Worm (Caenorhabditis elegans) whole organism, L3 larva: ENCODE measurements around the gene T16G12.13.
A peak's percentile ranks its signal among the peaks of the same experiment; 100 is the strongest.

Experiments used
- ZK546.5 ChIP-seq: sonication (generic microtip); optimal IDR thresholded peaks from 2 replicates; lab custom pipeline; 2017; ENCODE audit warnings: missing biosample characterization, missing genetic modification characterization
- aly-2 ChIP-seq: fragments of 150-350 bp; optimal IDR thresholded peaks from 2 replicates; lab custom pipeline; 2014; ENCODE audit warnings: missing biosample characterization, missing genetic modification characterization
- ama-1 ChIP-seq: fragments of 150-350 bp; optimal IDR thresholded peaks from 2 replicates; lab custom pipeline; 2018
- ceh-16 ChIP-seq: sonication (generic microtip); optimal IDR thresholded peaks from 2 replicates; lab custom pipeline; 2017; ENCODE audit warnings: missing biosample characterization, missing genetic modification characterization
- ceh-28 ChIP-seq: fragments of 150-350 bp; optimal IDR thresholded peaks from 2 replicates; lab custom pipeline; 2014; ENCODE audit warnings: missing biosample characterization, missing genetic modification reagents, missing genetic modification characterization
- ceh-82 ChIP-seq: fragments of 150-350 bp; optimal IDR thresholded peaks from 2 replicates; lab custom pipeline; 2014; ENCODE audit warnings: missing biosample characterization, missing genetic modification characterization
- ceh-9 ChIP-seq: sonication (generic microtip); optimal IDR thresholded peaks from 2 replicates; lab custom pipeline; 2018; ENCODE audit warnings: missing biosample characterization, missing genetic modification characterization
- daf-12 ChIP-seq: fragments of 150-350 bp; optimal IDR thresholded peaks from 2 replicates; lab custom pipeline; 2014; ENCODE audit warnings: missing biosample characterization, missing genetic modification reagents, missing genetic modification characterization
- egl-27 ChIP-seq: sonication (generic microtip); optimal IDR thresholded peaks from 4 replicates; lab custom pipeline; 2017; ENCODE audit warnings: missing biosample characterization, missing genetic modification reagents, missing genetic modification characterization
- egl-5 ChIP-seq: fragments of 150-350 bp; optimal IDR thresholded peaks from 2 replicates; lab custom pipeline; 2017; ENCODE audit warnings: missing biosample characterization, missing genetic modification reagents, missing genetic modification characterization, inconsistent platforms
- elt-1 ChIP-seq: fragments of 150-350 bp; optimal IDR thresholded peaks from 2 replicates; lab custom pipeline; 2014; ENCODE audit warnings: missing biosample characterization, missing genetic modification characterization
- elt-2 ChIP-seq: sonication (generic microtip); optimal IDR thresholded peaks from 2 replicates; lab custom pipeline; 2016; ENCODE audit warnings: missing genetic modification reagents, mild to moderate bottlenecking, missing genetic modification characterization, missing compliant biosample characterization
- elt-3 ChIP-seq, 3 experiments: fragments of 150-350 bp in 1 of 3; sonication (generic microtip) in 2 of 3; optimal IDR thresholded peaks; 2 replicates in 2 of 3; 4 replicates in 1 of 3; lab custom pipeline; 2014 to 2017; ENCODE audit warnings: missing biosample characterization in 3 of 3, missing genetic modification characterization in 3 of 3
- eor-1 ChIP-seq, 2 experiments: fragments of 150-350 bp; optimal IDR thresholded peaks; 2 replicates each; lab custom pipeline; 2014 to 2018; ENCODE audit warnings: missing biosample characterization in 2 of 2, missing genetic modification characterization in 2 of 2
- fkh-10 ChIP-seq: sonication (generic microtip); optimal IDR thresholded peaks from 2 replicates; lab custom pipeline; 2017; ENCODE audit warnings: missing biosample characterization, missing genetic modification reagents, missing genetic modification characterization
- fkh-2 ChIP-seq: fragments of 150-350 bp; optimal IDR thresholded peaks from 2 replicates; lab custom pipeline; 2014; ENCODE audit warnings: missing biosample characterization, missing genetic modification reagents, missing genetic modification characterization
- hmg-11 ChIP-seq: sonication (generic microtip); optimal IDR thresholded peaks from 2 replicates; lab custom pipeline; 2016; ENCODE audit warnings: missing genetic modification characterization, missing compliant biosample characterization
- jun-1 ChIP-seq: fragments of 150-350 bp; optimal IDR thresholded peaks from 2 replicates; lab custom pipeline; 2014; ENCODE audit warnings: missing biosample characterization, missing genetic modification reagents, missing genetic modification characterization
- lin-15B ChIP-seq: fragments of 150-350 bp; optimal IDR thresholded peaks from 2 replicates; lab custom pipeline; 2014; ENCODE audit warnings: missing biosample characterization, missing genetic modification characterization
- lin-39 ChIP-seq: fragments of 150-350 bp; optimal IDR thresholded peaks from 2 replicates; lab custom pipeline; 2018; ENCODE audit warnings: missing biosample characterization, missing genetic modification reagents, missing genetic modification characterization
- mdl-1 ChIP-seq: fragments of 150-350 bp; optimal IDR thresholded peaks from 2 replicates; lab custom pipeline; 2014; ENCODE audit warnings: missing biosample characterization, missing genetic modification characterization
- mml-1 ChIP-seq: fragments of 150-350 bp; sonication (generic microtip); optimal IDR thresholded peaks from 3 replicates; lab custom pipeline; 2014; ENCODE audit warnings: missing biosample characterization, missing genetic modification characterization
- nfya-1 ChIP-seq: sonication (generic microtip); optimal IDR thresholded peaks from 2 replicates; lab custom pipeline; 2017; ENCODE audit warnings: missing genetic modification characterization, mild to moderate bottlenecking, missing compliant biosample characterization, antibody characterized with exemption, moderate library complexity; ENCODE audit not compliant: insufficient read depth
- nhr-12 ChIP-seq: fragments of 150-350 bp; optimal IDR thresholded peaks from 2 replicates; lab custom pipeline; 2014; ENCODE audit warnings: missing biosample characterization, missing genetic modification characterization
- nhr-23 ChIP-seq: fragments of 150-350 bp; optimal IDR thresholded peaks from 2 replicates; lab custom pipeline; 2014; ENCODE audit warnings: missing biosample characterization, missing genetic modification reagents, missing genetic modification characterization
- nhr-237 ChIP-seq: fragments of 150-350 bp; optimal IDR thresholded peaks from 2 replicates; lab custom pipeline; 2014; ENCODE audit warnings: missing biosample characterization, missing genetic modification characterization
- nhr-25 ChIP-seq: sonication (generic microtip); optimal IDR thresholded peaks from 2 replicates; lab custom pipeline; 2017; ENCODE audit warnings: missing biosample characterization, missing genetic modification characterization
- nhr-28 ChIP-seq: fragments of 150-350 bp; optimal IDR thresholded peaks from 2 replicates; lab custom pipeline; 2014; ENCODE audit warnings: missing biosample characterization, missing genetic modification characterization
- nhr-43 ChIP-seq: sonication (generic microtip); optimal IDR thresholded peaks from 2 replicates; lab custom pipeline; 2016; ENCODE audit warnings: mild to moderate bottlenecking, missing genetic modification characterization, missing compliant biosample characterization; ENCODE audit not compliant: poor library complexity, severe bottlenecking
- nhr-67 ChIP-seq: fragments of 150-350 bp; optimal IDR thresholded peaks from 2 replicates; lab custom pipeline; 2014; ENCODE audit warnings: missing biosample characterization, missing genetic modification characterization
- nhr-77 ChIP-seq: fragments of 150-350 bp; optimal IDR thresholded peaks from 2 replicates; lab custom pipeline; 2014; ENCODE audit warnings: missing biosample characterization, missing genetic modification characterization
- pha-4 ChIP-seq: fragments of 150-350 bp; optimal IDR thresholded peaks from 2 replicates; lab custom pipeline; 2014; ENCODE audit warnings: missing biosample characterization, missing genetic modification reagents, missing genetic modification characterization
- pqm-1 ChIP-seq: fragments of 150-350 bp; optimal IDR thresholded peaks from 2 replicates; lab custom pipeline; 2017; ENCODE audit warnings: missing biosample characterization, missing genetic modification characterization, inconsistent platforms
- sea-2 ChIP-seq: fragments of 150-350 bp; sonication (generic microtip); optimal IDR thresholded peaks from 4 replicates; lab custom pipeline; 2014; ENCODE audit warnings: missing biosample characterization, missing genetic modification reagents, missing genetic modification characterization
- skn-1 ChIP-seq: fragments of 150-350 bp; optimal IDR thresholded peaks from 2 replicates; lab custom pipeline; 2014; ENCODE audit warnings: missing biosample characterization, missing genetic modification characterization
- snpc-4 ChIP-seq: fragments of 150-350 bp; optimal IDR thresholded peaks from 2 replicates; lab custom pipeline; 2014; ENCODE audit warnings: missing biosample characterization, missing genetic modification characterization
- tbx-2 ChIP-seq: sonication (generic microtip); optimal IDR thresholded peaks from 2 replicates; lab custom pipeline; 2016; ENCODE audit warnings: mild to moderate bottlenecking, missing genetic modification characterization, missing compliant biosample characterization
- unc-39 ChIP-seq: sonication (generic microtip); optimal IDR thresholded peaks from 4 replicates; lab custom pipeline; 2017; ENCODE audit warnings: missing biosample characterization, missing genetic modification characterization
- unc-62 ChIP-seq: fragments of 150-350 bp; sonication (generic microtip); optimal IDR thresholded peaks from 4 replicates; lab custom pipeline; 2014; ENCODE audit warnings: missing biosample characterization, missing genetic modification reagents, missing genetic modification characterization
- zag-1 ChIP-seq: fragments of 150-350 bp; optimal IDR thresholded peaks from 2 replicates; lab custom pipeline; 2014; ENCODE audit warnings: missing biosample characterization, missing genetic modification characterization
- ztf-4 ChIP-seq: fragments of 150-350 bp; optimal IDR thresholded peaks from 2 replicates; lab custom pipeline; 2014; ENCODE audit warnings: missing biosample characterization, missing genetic modification characterization

Gene T16G12.13

DNA sequence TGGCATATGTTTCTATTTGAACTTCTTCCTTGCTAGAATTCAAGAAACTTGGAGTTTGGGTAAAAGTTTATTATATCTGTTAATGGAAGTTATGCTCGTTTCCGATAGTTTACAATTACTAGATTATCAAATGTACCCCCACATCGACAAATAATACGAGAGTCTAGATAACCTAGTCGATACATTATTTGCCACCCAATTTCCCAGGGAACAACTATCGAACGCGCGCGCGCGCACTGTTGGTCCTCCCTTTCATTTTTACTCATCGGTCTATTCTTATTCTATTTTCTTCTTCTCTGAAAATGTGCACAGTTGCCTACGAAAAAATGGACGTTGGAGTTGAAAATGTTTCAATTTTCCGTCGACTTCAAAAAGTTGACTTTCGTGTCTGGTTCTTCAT is at the start of gene T16G12.13:
Gene T16G12.13 (plus strand): TSS at position 293 of the 400 bp plus-strand sequence.
- TF ChIP-seq elt-3 (tag; optimal IDR thresholded peaks at IDR 0.05; lab: Kevin White, UChicago) (no peak), nhr-23 (tag; lab: Kevin White, UChicago) (no peak), sea-2 (GFP tag; lab: Kevin White, UChicago) (no peak), nhr-43 (tag; lab: Kevin White, UChicago) (no peak), ceh-82 (tag; lab: Kevin White, UChicago) (no peak), unc-62 (GFP tag; lab: Kevin White, UChicago) (no peak), zag-1 (tag; lab: Kevin White, UChicago) (no peak), ceh-9 (no peak), mml-1 (tag; lab: Kevin White, UChicago) (no peak), elt-2 (tag; lab: Kevin White, UChicago) (no peak)

DNA sequence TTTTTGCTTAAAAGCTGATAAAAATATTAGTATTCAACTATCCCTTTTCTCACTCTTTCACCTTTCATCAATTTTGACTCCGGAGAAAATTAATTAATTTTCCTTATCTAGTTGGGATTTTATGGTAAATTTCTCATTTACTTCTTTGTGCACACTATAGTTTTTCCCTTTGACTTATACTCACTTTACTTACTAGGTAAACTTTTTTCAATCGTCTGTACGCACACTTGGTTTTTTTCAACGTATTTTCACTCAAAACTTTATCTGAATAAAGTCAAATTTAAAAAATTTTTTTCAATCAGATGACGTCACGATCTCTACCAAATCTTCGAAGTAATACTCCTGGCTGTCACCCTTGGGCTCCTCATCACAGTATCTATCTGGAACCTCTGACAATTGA is 48.5 kb upstream of the T16G12.13 start, which contains the start of gene C05B5.16:
Gene C05B5.16 (plus strand): TSS at position 301 of the 400 bp plus-strand sequence.
- no peak for TF ChIP-seq mml-1 (tag; lab: Kevin White, UChicago)

DNA sequence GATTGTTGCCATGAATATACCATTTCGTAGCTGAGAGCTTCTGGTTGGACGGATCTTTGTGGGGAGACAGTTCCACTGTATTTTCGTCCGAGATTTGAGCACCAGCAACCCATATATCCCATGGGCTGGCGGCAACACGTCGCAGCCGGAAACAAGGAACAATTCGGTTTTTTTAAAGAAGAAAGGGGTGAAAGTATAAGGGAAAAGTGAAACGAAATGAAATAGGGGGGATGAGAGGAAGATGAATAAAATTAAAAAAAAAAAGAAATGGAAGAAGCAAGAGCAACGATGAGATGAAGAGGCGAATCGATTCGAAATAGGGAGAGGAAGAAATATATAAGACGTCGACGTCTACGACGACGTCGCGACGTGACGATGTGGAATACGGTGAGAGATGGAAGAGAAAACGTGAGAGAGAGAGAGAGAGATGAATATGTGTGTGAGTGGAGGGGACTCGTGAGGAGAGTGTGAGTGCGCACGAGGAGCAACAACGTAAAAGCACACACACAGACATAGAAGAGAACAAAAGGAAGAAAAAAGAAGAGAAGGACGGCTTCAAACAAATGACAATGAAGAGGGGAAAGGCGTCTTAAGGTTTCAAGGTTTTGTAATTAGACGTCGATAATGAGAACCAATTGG is 44.1 kb upstream of the T16G12.13 start, which contains the start of gene rgs-1:
Gene rgs-1 (minus strand): TSS at position 146 of the 639 bp plus-strand sequence.
- TF ChIP-seq nhr-28 (tag; lab: Kevin White, UChicago) = no peak
- no peak for TF ChIP-seq elt-3 (tag; optimal IDR thresholded peaks at IDR 0.05; lab: Kevin White, UChicago)
- TF ChIP-seq fkh-2 = no peak
- TF ChIP-seq nfya-1 = peak; percentile 77
- TF ChIP-seq nhr-43 (tag; lab: Kevin White, UChicago) = no peak
- TF ChIP-seq zag-1 (tag; lab: Kevin White, UChicago) = no peak
- no peak for TF ChIP-seq ceh-9
- TF ChIP-seq fkh-10 (GFP tag; lab: Kevin White, UChicago) = peak; percentile 86
- peak; percentile 5 for TF ChIP-seq pha-4 (tag; lab: Kevin White, UChicago)
- no peak for TF ChIP-seq egl-27
- TF ChIP-seq nhr-67 (tag; lab: Kevin White, UChicago) = no peak
- TF ChIP-seq skn-1 (tag; lab: Kevin White, UChicago) = peak; percentile 21
- TF ChIP-seq ZK546.5 (tag; lab: Kevin White, UChicago) = no peak
- no peak for TF ChIP-seq nhr-237 (tag; lab: Kevin White, UChicago)
- TF ChIP-seq pqm-1 (tag; lab: Kevin White, UChicago) = no peak
- peak; percentile 79 for TF ChIP-seq hmg-11 (tag; lab: Kevin White, UChicago)
- no peak for TF ChIP-seq lin-39 (tag; lab: Kevin White, UChicago)
- TF ChIP-seq snpc-4 (tag; lab: Kevin White, UChicago) = peak; percentile 25
- peak; percentile 28 for TF ChIP-seq lin-15B
- no peak for TF ChIP-seq tbx-2 (tag; lab: Kevin White, UChicago)
- TF ChIP-seq ceh-28 (tag; lab: Kevin White, UChicago) = no peak
- TF ChIP-seq nhr-25 (tag; lab: Kevin White, UChicago) = no peak
- no peak for TF ChIP-seq mdl-1 (tag; lab: Kevin White, UChicago)
- no peak for TF ChIP-seq unc-39 (tag; lab: Kevin White, UChicago)
- no peak for TF ChIP-seq nhr-77 (tag; lab: Kevin White, UChicago)
- TF ChIP-seq ztf-4 (tag; lab: Kevin White, UChicago) = no peak
- TF ChIP-seq, all 47 proteins: peak for 7

DNA sequence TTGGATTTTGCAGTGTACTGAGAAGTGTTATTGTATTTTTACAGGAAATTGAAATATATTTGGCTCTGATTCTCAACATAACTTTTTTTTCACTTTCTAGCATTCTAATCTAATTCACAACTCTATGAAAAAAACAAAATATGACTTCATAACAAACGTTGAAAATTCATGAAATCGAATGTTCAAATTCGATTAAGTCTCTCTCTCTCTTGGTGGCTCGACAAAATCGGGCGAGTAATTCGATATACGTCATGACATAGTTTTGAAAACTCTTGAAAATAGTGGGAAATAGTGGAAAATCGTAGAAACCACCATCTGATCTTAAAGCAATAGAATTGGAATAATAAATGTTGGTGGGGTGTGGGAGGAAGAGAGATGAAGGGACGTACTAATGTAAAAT is 42.7 kb upstream of the T16G12.13 start:
- no peak for TF ChIP-seq egl-5 (tag; lab: Kevin White, UChicago)
- TF ChIP-seq eor-1 (tag; optimal IDR thresholded peaks at IDR 0.05; lab: Kevin White, UChicago) = no peak
- TF ChIP-seq nhr-67 (tag; lab: Kevin White, UChicago) = no peak
- TF ChIP-seq jun-1 (tag; lab: Kevin White, UChicago) = no peak
- no peak for TF ChIP-seq ama-1 (lab: Kevin White, UChicago)
- TF ChIP-seq nhr-43 (tag; lab: Kevin White, UChicago) = no peak
- no peak for TF ChIP-seq ztf-4 (tag; lab: Kevin White, UChicago)
- TF ChIP-seq fkh-10 (GFP tag; lab: Kevin White, UChicago) = no peak
- no peak for TF ChIP-seq elt-1 (tag; lab: Kevin White, UChicago)
- no peak for TF ChIP-seq nhr-12 (tag; lab: Kevin White, UChicago)
- TF ChIP-seq daf-12 (tag; lab: Kevin White, UChicago) = no peak
- TF ChIP-seq nhr-23 (tag; lab: Kevin White, UChicago) = no peak
- TF ChIP-seq pqm-1 (tag; lab: Kevin White, UChicago) = no peak
- TF ChIP-seq mdl-1 (tag; lab: Kevin White, UChicago) = no peak
- no peak for TF ChIP-seq aly-2 (tag; lab: Kevin White, UChicago)
- TF ChIP-seq ceh-16 (tag; lab: Kevin White, UChicago) = no peak
- no peak for TF ChIP-seq pha-4 (tag; lab: Kevin White, UChicago)
